Worm (Caenorhabditis elegans) whole organism, early embryonic: ENCODE measurements around the gene clec-149.

Experiments used
- B0310.2 ChIP-seq: sonication (generic microtip); optimal IDR thresholded peaks from 2 replicates; lab custom pipeline; 2016; ENCODE audit warnings: mild to moderate bottlenecking, missing genetic modification characterization, missing compliant biosample characterization
- F13C5.2 ChIP-seq: sonication (generic microtip); optimal IDR thresholded peaks from 2 replicates; lab custom pipeline; 2017; ENCODE audit warnings: mild to moderate bottlenecking, missing genetic modification characterization, inconsistent platforms, missing compliant biosample characterization
- aly-1 ChIP-seq: sonication (generic microtip); optimal IDR thresholded peaks from 2 replicates; lab custom pipeline; 2016; ENCODE audit warnings: missing genetic modification characterization, missing compliant biosample characterization
- ama-1 ChIP-seq: fragments of 150-350 bp; optimal IDR thresholded peaks from 2 replicates; lab custom pipeline; 2014
- ceh-13 ChIP-seq: fragments of 200-800 bp; sonication (Bioruptor generic); optimal IDR thresholded peaks from 2 replicates; lab custom pipeline; 2018; ENCODE audit warnings: mild to moderate bottlenecking, missing genetic modification characterization, missing compliant biosample characterization
- ceh-36 ChIP-seq: sonication (generic microtip); optimal IDR thresholded peaks from 2 replicates; lab custom pipeline; 2016; ENCODE audit warnings: missing genetic modification characterization, inconsistent platforms, missing compliant biosample characterization
- ets-7 ChIP-seq: sonication (generic microtip); optimal IDR thresholded peaks from 2 replicates; lab custom pipeline; 2016; ENCODE audit warnings: missing genotype, missing genetic modification characterization, missing compliant biosample characterization
- flt-1 ChIP-seq: fragments of 200-800 bp; sonication (Bioruptor generic); IDR thresholded peaks from 2 replicates; pipeline ENCODE4 v1.3.6; 2022; ENCODE audit warnings: missing genetic modification characterization, missing compliant biosample characterization
- hmbx-1 ChIP-seq: sonication (generic microtip); optimal IDR thresholded peaks from 2 replicates; lab custom pipeline; 2016; ENCODE audit warnings: mild to moderate bottlenecking, missing genetic modification characterization, missing compliant biosample characterization
- hmg-4 ChIP-seq: fragments of 200-800 bp; sonication (Bioruptor generic); optimal IDR thresholded peaks from 2 replicates; lab custom pipeline; 2018; ENCODE audit warnings: mild to moderate bottlenecking, missing genetic modification characterization, missing compliant biosample characterization
- hnd-1 ChIP-seq: sonication (generic microtip); optimal IDR thresholded peaks from 2 replicates; lab custom pipeline; 2016; ENCODE audit warnings: missing genetic modification characterization, missing compliant biosample characterization
- pes-1 ChIP-seq: fragments of 200-800 bp; sonication (Bioruptor generic); IDR thresholded peaks from 2 replicates; pipeline ENCODE4 v1.3.6; 2022; ENCODE audit warnings: missing genetic modification reagents, missing genetic modification characterization, missing compliant biosample characterization
- scrt-1 ChIP-seq: fragments of 200-800 bp; sonication (Bioruptor generic); IDR thresholded peaks from 2 replicates; pipeline ENCODE4 v1.3.6; 2022; ENCODE audit warnings: missing genetic modification characterization, missing compliant biosample characterization
- sea-1 ChIP-seq: fragments of 200-800 bp; sonication (Bioruptor generic); conservative IDR thresholded peaks from 2 replicates; pipeline ENCODE4 v1.3.6; 2022; ENCODE audit warnings: missing genetic modification characterization, missing compliant biosample characterization
- tbx-11 ChIP-seq: fragments of 200-800 bp; sonication (Bioruptor generic); IDR thresholded peaks from 2 replicates; pipeline ENCODE4 v1.3.6; 2022; ENCODE audit warnings: missing genetic modification characterization, missing compliant biosample characterization
- tbx-37 ChIP-seq: fragments of 200-800 bp; sonication (Bioruptor generic); conservative IDR thresholded peaks from 2 replicates; pipeline ENCODE4 v1.3.6; 2022; ENCODE audit warnings: missing genetic modification reagents, missing genetic modification characterization, missing compliant biosample characterization
- tra-4 ChIP-seq: sonication (generic microtip); optimal IDR thresholded peaks from 2 replicates; lab custom pipeline; 2017; ENCODE audit warnings: missing genetic modification characterization, missing compliant biosample characterization

clec-149 gene

DNA sequence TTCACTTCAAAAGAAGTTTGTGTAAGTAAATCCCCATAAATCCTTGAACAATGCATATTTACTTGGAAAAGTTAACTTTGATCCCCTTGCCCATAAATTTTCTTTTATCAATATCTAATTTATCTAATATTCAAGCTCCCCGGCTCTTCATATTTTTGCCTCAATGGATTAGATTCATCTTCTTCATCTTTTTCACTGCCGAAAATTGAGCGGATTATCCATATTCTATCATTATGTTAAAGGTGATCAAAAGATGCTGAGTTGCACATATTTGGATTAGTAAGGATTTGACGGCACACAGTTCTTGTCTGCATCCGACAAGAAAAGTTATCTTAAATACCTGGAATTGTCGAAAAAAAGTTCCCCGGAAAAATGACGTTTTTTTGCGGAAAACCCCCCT lies 32.4 kb upstream of the clec-149 start:
- TF ChIP-seq scrt-1 (GFP tag; lab: Robert Waterston, UW) (no peak), ceh-36 (tag; lab: Kevin White, UChicago) (no peak)

DNA sequence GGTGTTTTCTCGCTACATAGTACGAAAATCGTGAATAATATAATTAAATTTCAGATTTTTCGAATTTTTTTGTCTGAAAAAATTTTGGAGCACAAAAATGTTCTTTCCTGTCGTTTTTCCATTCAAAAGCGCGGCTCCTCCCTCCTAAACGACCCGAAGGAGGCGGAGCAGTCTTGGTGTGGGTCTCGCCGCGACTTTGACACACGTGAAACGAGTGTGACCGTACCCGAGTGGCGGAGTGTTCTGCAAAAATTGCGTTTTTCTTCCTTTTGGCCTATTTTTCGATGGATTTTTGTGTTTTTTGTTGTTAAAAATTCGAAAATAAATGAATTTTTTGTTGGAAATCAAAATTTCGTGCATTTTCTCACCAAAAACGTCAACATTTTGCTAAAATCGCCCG lies 29.4 kb upstream of the clec-149 start, which contains the start of gene snt-2:
snt-2 (minus strand) TSS at position 139 of the 400 bp plus-strand sequence.
- TF ChIP-seq hnd-1 (tag; lab: Kevin White, UChicago), result no peak
- peak; percentile 12 for TF ChIP-seq hmg-4 (GFP tag; lab: Kevin White, UChicago)
- TF ChIP-seq B0310.2 (tag; lab: Kevin White, UChicago), result no peak
- no peak for TF ChIP-seq tbx-11 (GFP tag; lab: Robert Waterston, UW)
- TF ChIP-seq sea-1 (GFP tag; lab: Robert Waterston, UW), result no peak
- TF ChIP-seq F13C5.2, result peak; percentile 6
- no peak for TF ChIP-seq hmbx-1 (tag; lab: Kevin White, UChicago)
- TF ChIP-seq ama-1, result no peak
- TF ChIP-seq ceh-36 (tag; lab: Kevin White, UChicago), result no peak
- TF ChIP-seq flt-1 (GFP tag; lab: Robert Waterston, UW), result no peak
- TF ChIP-seq ets-7, result no peak
- no peak for TF ChIP-seq tbx-37 (GFP tag; lab: Robert Waterston, UW)
- no peak for TF ChIP-seq tra-4
- TF ChIP-seq aly-1 (tag; lab: Kevin White, UChicago), result no peak

DNA sequence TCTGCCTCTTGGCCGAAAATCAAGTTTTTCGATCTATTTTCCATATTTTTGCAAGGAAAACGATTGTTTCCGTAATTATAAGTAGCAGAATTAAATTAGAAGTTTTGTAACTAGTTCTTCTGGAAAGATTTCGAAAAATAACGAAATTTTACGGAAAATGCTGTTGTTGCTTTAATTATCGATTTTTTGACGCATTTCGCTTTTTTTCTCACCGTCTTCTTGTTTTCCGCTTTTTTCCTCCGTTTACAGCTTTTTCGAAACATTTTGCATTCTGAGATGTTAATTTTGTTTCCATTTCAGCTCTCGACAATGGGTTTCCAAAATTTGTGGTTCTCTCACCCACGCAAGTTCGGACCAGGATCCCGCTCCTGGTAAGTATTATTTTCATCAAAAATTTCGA lies 29.0 kb upstream of the clec-149 start, which contains the start of gene rps-29:
rps-29 (plus strand) TSS at position 301 of the 400 bp plus-strand sequence.
- TF ChIP-seq aly-1 (tag; lab: Kevin White, UChicago) (no peak), ama-1 (no peak)

DNA sequence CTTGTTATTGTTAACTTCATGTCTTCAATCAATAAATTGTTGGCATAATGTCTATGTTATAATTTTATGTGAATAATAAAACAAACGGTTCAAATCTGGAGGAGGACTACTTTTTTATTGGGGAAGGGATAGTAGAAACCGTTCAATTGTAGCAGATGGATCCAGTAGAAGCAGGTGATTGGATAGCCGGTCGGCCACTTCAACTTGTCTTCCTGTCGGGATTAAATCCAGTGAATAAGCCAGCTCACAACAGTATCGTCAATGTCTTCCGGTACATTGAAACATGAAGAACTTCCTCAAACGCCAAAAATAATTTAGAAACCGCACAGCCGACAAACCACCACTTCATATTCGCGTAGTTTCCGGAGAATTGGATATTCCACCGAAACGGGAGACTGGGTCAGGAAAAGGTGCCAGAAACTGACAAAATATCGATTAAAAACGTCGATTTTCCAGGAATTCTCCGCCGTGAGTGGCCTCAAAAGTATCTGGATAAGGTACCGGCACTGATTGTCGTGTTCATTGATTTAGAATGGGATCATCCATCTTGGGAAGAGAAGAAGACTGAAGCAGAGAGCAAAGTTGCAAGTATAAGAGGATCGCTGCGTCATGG lies 27.9 kb upstream of the clec-149 start, which contains the start of gene trpp-11:
trpp-11 (plus strand) TSS at position 153 of the 613 bp plus-strand sequence.
- TF ChIP-seq tra-4, result no peak
- TF ChIP-seq hmbx-1 (tag; lab: Kevin White, UChicago), result no peak
- TF ChIP-seq sea-1 (GFP tag; lab: Robert Waterston, UW), result no peak
- TF ChIP-seq hmg-4 (GFP tag; lab: Kevin White, UChicago), result no peak
- TF ChIP-seq hnd-1 (tag; lab: Kevin White, UChicago), result no peak
- no peak for TF ChIP-seq F13C5.2
- TF ChIP-seq ets-7, result no peak
- TF ChIP-seq flt-1 (GFP tag; lab: Robert Waterston, UW), result no peak
- no peak for TF ChIP-seq ceh-36 (tag; lab: Kevin White, UChicago)
- TF ChIP-seq aly-1 (tag; lab: Kevin White, UChicago), result no peak
- TF ChIP-seq tbx-11 (GFP tag; lab: Robert Waterston, UW), result no peak

DNA sequence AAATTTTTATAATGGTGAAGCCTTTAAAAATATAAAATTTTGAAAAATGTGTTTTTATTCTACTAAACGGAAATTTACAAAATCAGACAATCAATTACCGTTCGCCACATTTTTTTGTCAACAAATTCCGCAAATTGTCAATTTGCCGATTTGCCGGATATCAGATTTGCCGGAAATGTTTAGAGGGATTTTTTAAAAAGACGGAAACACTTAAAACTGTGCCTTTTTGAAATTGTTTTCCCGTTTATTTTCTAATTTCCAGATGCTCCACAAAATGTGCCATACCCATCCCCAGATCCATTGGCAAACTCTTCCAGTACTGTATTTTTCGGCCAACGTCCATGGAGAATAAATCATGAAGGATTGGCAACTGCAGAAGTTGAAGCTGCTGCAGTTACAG lies 25.5 kb upstream of the clec-149 start:
- TF ChIP-seq ceh-36 (tag; lab: Kevin White, UChicago) (no peak), hmbx-1 (tag; lab: Kevin White, UChicago) (no peak), pes-1 (GFP tag; lab: Robert Waterston, UW) (no peak), sea-1 (GFP tag; lab: Robert Waterston, UW) (no peak), ama-1 (no peak), tbx-11 (GFP tag; lab: Robert Waterston, UW) (no peak), ets-7 (no peak), tbx-37 (GFP tag; lab: Robert Waterston, UW) (no peak)

DNA sequence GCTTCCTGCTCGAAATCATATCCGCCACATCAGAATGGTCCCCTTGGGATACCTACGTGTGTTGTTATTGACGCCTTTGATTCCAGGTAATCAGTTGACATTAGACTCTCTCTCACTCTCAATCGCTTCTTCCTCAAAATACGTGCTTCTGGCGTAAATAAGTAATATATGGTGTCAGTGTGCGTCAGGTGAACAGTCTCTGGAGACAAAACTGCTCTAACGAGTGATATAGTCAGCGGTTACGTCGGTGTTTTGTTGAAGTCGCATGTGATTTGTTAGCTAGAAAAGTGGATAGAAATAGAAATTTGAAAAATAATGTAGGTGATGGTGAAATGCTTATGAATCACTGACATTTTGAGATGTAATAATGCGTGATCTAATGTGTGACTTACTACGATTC lies 21.0 kb upstream of the clec-149 start:
- no peak for TF ChIP-seq aly-1 (tag; lab: Kevin White, UChicago)
- TF ChIP-seq ceh-13 (GFP tag; lab: Kevin White, UChicago), result no peak
- no peak for TF ChIP-seq flt-1 (GFP tag; lab: Robert Waterston, UW)
- TF ChIP-seq ama-1, result no peak
- no peak for TF ChIP-seq ets-7
- TF ChIP-seq tbx-37 (GFP tag; lab: Robert Waterston, UW), result no peak
- TF ChIP-seq pes-1 (GFP tag; lab: Robert Waterston, UW), result no peak
- TF ChIP-seq scrt-1 (GFP tag; lab: Robert Waterston, UW), result no peak
- TF ChIP-seq sea-1 (GFP tag; lab: Robert Waterston, UW), result no peak
- TF ChIP-seq hnd-1 (tag; lab: Kevin White, UChicago), result no peak
- TF ChIP-seq tra-4, result no peak

DNA sequence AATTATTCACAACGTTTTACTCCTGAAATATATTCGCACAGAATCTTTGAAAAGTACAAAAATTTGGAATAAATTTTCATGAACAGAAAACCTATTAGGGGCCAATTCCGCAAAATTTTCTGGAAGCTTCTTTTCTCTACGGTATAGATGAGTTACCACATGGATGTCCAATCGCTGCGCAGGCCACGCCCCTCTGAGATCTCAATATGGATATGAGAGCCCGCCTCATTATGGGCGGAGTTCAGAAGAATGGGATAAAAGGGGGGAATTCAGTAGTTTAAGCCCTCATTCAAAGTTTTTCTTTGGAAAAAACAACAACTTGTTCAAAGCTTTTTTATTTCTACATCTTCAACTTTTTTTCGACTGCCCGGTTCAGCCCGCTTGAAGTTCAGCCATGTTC lies 11.5 kb upstream of the clec-149 start, which contains the start of gene daf-7:
daf-7 (plus strand) TSS at position 301 of the 400 bp plus-strand sequence.
- TF ChIP-seq hmbx-1 (tag; lab: Kevin White, UChicago) (no peak), ceh-13 (GFP tag; lab: Kevin White, UChicago) (no peak), flt-1 (GFP tag; lab: Robert Waterston, UW) (no peak), hnd-1 (tag; lab: Kevin White, UChicago) (no peak), ets-7 (no peak), ceh-36 (tag; lab: Kevin White, UChicago) (no peak), scrt-1 (GFP tag; lab: Robert Waterston, UW) (no peak), hmg-4 (GFP tag; lab: Kevin White, UChicago) (no peak), tbx-11 (GFP tag; lab: Robert Waterston, UW) (no peak), ama-1 (no peak), F13C5.2 (no peak), aly-1 (tag; lab: Kevin White, UChicago) (no peak), pes-1 (GFP tag; lab: Robert Waterston, UW) (no peak), sea-1 (GFP tag; lab: Robert Waterston, UW) (no peak), tbx-37 (GFP tag; lab: Robert Waterston, UW) (no peak), tra-4 (no peak), B0310.2 (tag; lab: Kevin White, UChicago) (no peak)

DNA sequence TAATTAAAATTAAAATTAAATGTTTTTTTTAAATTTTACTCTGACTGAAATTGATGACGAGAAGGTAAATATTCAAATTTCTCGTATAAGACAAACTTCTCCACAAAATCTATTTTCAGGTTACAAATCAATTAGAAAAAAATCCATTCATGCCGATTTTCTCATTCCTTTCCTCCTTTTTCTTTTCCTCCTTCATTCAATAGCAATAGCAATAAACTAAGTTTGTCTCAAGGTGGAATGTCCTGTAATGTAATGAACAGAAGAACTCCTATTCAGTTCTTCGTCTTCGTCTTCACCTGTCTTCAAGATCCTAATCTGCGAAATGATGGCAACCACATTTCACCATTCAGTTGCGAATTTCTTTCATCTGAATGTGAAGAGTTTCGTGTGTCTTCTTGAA lies 7.2 kb upstream of the clec-149 start, which contains the start of gene dac-1:
dac-1 (plus strand) TSS at position 301 of the 400 bp plus-strand sequence.
- TF ChIP-seq tra-4, result no peak
- TF ChIP-seq pes-1 (GFP tag; lab: Robert Waterston, UW), result no peak
- no peak for TF ChIP-seq ceh-13 (GFP tag; lab: Kevin White, UChicago)
- no peak for TF ChIP-seq ama-1
- no peak for TF ChIP-seq ets-7
- no peak for TF ChIP-seq F13C5.2
- TF ChIP-seq flt-1 (GFP tag; lab: Robert Waterston, UW), result no peak
- TF ChIP-seq aly-1 (tag; lab: Kevin White, UChicago), result no peak
- TF ChIP-seq tbx-37 (GFP tag; lab: Robert Waterston, UW), result no peak
- TF ChIP-seq hmg-4 (GFP tag; lab: Kevin White, UChicago), result no peak
- no peak for TF ChIP-seq tbx-11 (GFP tag; lab: Robert Waterston, UW)
- no peak for TF ChIP-seq ceh-36 (tag; lab: Kevin White, UChicago)
- no peak for TF ChIP-seq sea-1 (GFP tag; lab: Robert Waterston, UW)
